Worm (Caenorhabditis elegans) whole organism, late embryonic: ENCODE measurements around the gene srh-33.

Experiments
- che-1 ChIP-seq: sonication (generic microtip); optimal IDR thresholded peaks from 2 replicates; lab custom pipeline; 2016; ENCODE audit warnings: mild to moderate bottlenecking, missing genetic modification characterization, missing compliant biosample characterization
- elt-2 ChIP-seq: sonication (generic microtip); optimal IDR thresholded peaks from 2 replicates; lab custom pipeline; 2016; ENCODE audit warnings: missing genetic modification reagents, missing genetic modification characterization, missing compliant biosample characterization
- pat-9 ChIP-seq: fragments of 200-800 bp; sonication (Bioruptor generic); optimal IDR thresholded peaks from 2 replicates; lab custom pipeline; 2018; ENCODE audit warnings: mild to moderate bottlenecking, missing genetic modification characterization, moderate library complexity, missing compliant biosample characterization
- pha-4 ChIP-seq: fragments of 150-350 bp; optimal IDR thresholded peaks from 2 replicates; lab custom pipeline; 2018; ENCODE audit warnings: missing biosample characterization, missing genetic modification reagents, missing genetic modification characterization

DNA sequence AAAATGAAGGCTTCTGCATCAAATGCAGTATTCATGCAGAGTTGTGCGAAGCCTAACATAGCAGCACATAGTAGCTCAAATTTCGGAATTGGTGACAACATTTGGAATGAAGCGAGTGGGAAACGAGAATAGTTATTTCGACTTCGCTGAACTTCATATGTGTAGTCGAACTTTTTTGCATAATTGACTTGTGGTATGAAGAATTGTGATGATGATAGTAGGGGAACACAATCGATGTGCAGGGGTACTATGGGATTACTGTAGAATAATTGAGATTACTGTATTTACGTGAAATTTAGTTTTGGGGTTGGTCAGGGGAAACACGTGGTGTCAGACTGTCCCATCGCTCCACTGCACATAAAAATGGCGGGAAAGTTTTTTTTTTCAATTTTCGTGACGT is 2.2 kb downstream of the srh-33 start, which contains the start of gene B0554.7:
- TF ChIP-seq elt-2 (tag; lab: Kevin White, UChicago) (no peak), pat-9 (tag; lab: Kevin White, UChicago) (no peak), che-1 (tag; lab: Kevin White, UChicago) (no peak), pha-4 (tag; lab: Kevin White, UChicago) (no peak)
